Worm (Caenorhabditis elegans) whole organism, midembryonic: ENCODE data around the gene ttr-18.

Experiments
- T22C8.4 ChIP-seq: fragments of 200-800 bp; sonication (Bioruptor generic); IDR thresholded peaks from 2 replicates; pipeline ENCODE4 v1.3.6; 2022; ENCODE audit warnings: missing genetic modification characterization, missing compliant biosample characterization
- cog-1 ChIP-seq: sonication (generic microtip); optimal IDR thresholded peaks from 2 replicates; lab custom pipeline; 2016; ENCODE audit warnings: missing genetic modification characterization, missing compliant biosample characterization
- flt-1 ChIP-seq: fragments of 200-800 bp; sonication (Bioruptor generic); IDR thresholded peaks from 2 replicates; pipeline ENCODE4 v1.3.6; 2022; ENCODE audit warnings: missing genetic modification characterization, missing compliant biosample characterization
- klf-2 ChIP-seq: fragments of 200-800 bp; sonication (Bioruptor generic); conservative IDR thresholded peaks from 2 replicates; pipeline ENCODE4 v1.3.6; 2022; ENCODE audit warnings: missing genetic modification reagents, missing genetic modification characterization, missing compliant biosample characterization
- med-1 ChIP-seq: sonication (generic microtip); optimal IDR thresholded peaks from 2 replicates; lab custom pipeline; 2017; ENCODE audit warnings: missing genetic modification characterization, mild to moderate bottlenecking, missing compliant biosample characterization, antibody characterized with exemption, missing genetic modification reagents; ENCODE audit not compliant: insufficient read depth
- ref-1 ChIP-seq: fragments of 200-800 bp; sonication (Bioruptor generic); conservative IDR thresholded peaks from 2 replicates; pipeline ENCODE4 v1.3.6; 2022; ENCODE audit warnings: missing genetic modification reagents, missing genetic modification characterization, missing compliant biosample characterization
- tab-1 ChIP-seq: fragments of 200-800 bp; sonication (Bioruptor generic); IDR thresholded peaks from 2 replicates; pipeline ENCODE4 v1.3.6; 2022; ENCODE audit warnings: missing genetic modification characterization, missing compliant biosample characterization
- ztf-23 ChIP-seq: fragments of 200-800 bp; sonication (Bioruptor generic); IDR thresholded peaks from 2 replicates; pipeline ENCODE4 v1.3.6; 2022; ENCODE audit warnings: missing genetic modification reagents, missing genetic modification characterization, missing compliant biosample characterization
- ztf-29 ChIP-seq: fragments of 200-800 bp; sonication (Bioruptor generic); IDR thresholded peaks from 2 replicates; pipeline ENCODE4 v1.3.6; 2022; ENCODE audit warnings: missing genetic modification reagents, missing genetic modification characterization, missing compliant biosample characterization

The ttr-18 gene

DNA sequence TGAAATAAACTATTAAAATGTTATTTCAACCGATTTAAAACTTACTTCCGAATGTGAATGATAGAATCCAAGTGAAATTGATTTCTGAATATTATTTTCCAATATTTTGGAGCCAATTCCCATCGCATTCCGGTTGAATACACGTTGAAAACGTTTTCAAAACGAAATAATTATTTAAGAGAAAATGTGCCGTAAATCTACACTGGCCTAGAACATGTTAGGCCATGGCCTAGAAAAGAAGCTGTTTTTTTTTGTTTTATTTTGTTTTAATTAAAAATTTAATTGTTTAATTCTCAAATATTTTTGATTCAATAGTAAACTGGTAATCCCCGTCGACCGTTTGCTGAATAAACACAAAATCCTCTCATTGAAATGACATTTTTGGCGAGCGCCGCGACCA, 22.6 kb downstream of the ttr-18 start:
- no peak for TF ChIP-seq ztf-23
- TF ChIP-seq ztf-29 (GFP tag; lab: Robert Waterston, UW): no peak
- TF ChIP-seq cog-1: no peak
- no peak for TF ChIP-seq ref-1
- no peak for TF ChIP-seq flt-1
- TF ChIP-seq med-1 (GFP tag; lab: Kevin White, UChicago): no peak

DNA sequence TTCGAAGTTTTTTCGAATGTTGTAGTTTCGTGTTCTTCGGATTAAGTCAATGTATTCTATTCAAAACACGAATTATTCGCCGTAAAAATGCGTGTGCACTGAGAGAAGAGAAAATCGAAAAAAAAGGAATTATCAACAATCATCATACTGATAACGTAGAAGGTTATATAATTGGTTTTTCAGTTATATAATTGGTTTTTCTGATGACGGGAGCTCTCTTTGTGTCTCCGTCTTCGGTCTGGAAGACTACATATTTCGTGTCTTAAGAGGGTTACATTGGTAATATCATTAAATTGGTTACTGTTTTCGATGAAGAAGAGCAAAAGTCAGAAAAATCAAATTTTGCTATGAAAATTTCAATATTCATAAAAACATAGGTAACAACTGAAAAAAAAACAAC, 26.7 kb downstream of the ttr-18 start:
- TF ChIP-seq cog-1 (no peak), med-1 (GFP tag; lab: Kevin White, UChicago) (no peak), tab-1 (GFP tag; lab: Robert Waterston, UW) (no peak), klf-2 (no peak), ref-1 (no peak), flt-1 (no peak), ztf-29 (GFP tag; lab: Robert Waterston, UW) (no peak), ztf-23 (no peak), T22C8.4 (no peak)

DNA sequence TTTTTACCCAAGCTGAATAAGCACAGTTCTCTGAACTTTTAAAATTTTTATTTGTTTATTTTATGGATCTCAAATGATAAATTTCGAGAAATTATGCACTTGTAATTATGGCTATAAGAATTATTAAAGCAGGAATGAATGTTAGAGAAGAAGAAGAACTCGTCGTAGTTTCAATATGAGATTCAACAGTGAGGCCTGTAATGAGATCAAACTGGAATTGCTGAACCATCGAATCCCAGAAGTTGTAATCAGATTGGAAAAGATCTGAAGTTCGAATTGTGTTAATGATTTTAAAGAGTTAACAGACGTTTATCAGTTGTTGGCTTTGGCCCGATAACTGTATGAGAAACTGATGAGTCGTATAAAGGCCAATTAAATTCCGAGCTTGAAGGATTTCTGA, 30.8 kb downstream of the ttr-18 start:
- TF ChIP-seq tab-1 (GFP tag; lab: Robert Waterston, UW) (no peak), klf-2 (no peak), T22C8.4 (no peak), flt-1 (no peak), ztf-29 (GFP tag; lab: Robert Waterston, UW) (no peak), ztf-23 (no peak), cog-1 (no peak), ref-1 (no peak), med-1 (GFP tag; lab: Kevin White, UChicago) (no peak)

DNA sequence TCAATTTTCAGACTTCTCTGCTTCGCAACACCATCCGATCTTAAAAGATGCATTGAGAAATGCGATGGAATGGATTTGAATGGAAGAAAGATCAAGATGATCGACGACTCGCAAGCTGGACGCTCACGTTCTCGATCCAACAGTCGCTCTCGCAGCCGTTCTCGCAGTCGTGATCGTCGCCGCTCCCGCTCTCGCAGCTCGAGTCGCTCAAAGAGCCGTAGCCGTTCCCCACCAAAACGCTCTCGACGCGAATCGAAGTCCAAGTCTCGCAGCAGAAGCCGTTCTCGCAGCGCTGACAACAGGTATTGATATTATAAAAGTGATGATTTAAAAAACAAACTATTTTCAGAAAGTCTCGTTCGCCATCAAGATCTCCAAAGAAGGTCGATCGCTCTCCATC, 31.4 kb downstream of the ttr-18 start:
- no peak for TF ChIP-seq tab-1 (GFP tag; lab: Robert Waterston, UW)
- no peak for TF ChIP-seq T22C8.4
- no peak for TF ChIP-seq ztf-29 (GFP tag; lab: Robert Waterston, UW)
- TF ChIP-seq flt-1: 0 out of 2 replicates have a peak, but pooled peaks have one; percentile 44
- TF ChIP-seq cog-1: no peak
- TF ChIP-seq klf-2: no peak
- TF ChIP-seq ztf-23: no peak

DNA sequence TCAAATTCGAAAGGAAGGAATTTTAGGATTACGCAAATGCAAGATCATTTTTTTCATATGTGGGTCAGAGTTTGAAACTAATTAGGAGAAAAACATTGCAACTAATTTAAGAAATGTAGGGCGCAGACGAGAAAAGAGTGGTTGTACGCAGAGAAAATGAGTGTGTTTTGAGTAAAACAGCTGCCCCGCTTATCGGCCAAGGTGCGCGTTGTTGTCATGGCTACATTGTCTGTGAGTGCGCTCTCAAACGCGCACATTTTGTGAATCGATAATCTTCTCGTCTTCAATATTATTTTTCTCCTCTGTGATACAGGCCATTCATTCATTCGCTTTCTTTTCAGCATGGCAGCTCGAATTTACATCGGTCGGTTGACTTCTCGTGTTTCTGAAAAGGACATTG, 32.9 kb downstream of the ttr-18 start:
- TF ChIP-seq med-1 (GFP tag; lab: Kevin White, UChicago): no peak
- no peak for TF ChIP-seq klf-2
- no peak for TF ChIP-seq ztf-23
- no peak for TF ChIP-seq ref-1
- TF ChIP-seq flt-1: no peak
- TF ChIP-seq tab-1 (GFP tag; lab: Robert Waterston, UW): no peak
- TF ChIP-seq T22C8.4: no peak

DNA sequence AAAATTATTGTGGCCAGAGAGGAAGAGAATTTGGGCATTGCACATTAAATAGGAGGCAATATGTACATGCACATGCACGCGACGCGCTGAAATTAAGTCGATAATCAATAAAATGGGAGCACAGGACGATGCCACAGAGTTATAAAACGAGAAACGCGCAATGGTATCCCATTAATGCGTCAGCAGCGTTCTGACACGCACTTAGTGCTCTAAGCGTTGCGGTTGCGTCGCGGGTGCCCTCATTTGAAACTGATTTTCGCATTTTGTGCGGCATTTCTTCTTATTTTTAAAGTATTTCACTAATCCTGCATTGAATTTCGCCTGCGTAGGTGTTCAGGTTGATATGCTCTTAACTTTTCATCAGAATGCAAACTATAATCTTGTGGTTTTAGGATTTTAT, 33.5 kb downstream of the ttr-18 start, which contains the start of gene rsp-1:
Gene rsp-1, plus strand, starts transcription at position 338 of the 400 bp plus-strand sequence.
- TF ChIP-seq klf-2 (no peak), flt-1 (peak; percentile 66; the same call in 1 of the 2 replicates), T22C8.4 (peak; percentile 72; the same call in 1 of the 2 replicates), cog-1 (peak; percentile 15), ztf-23 (peak; percentile 66), med-1 (GFP tag; lab: Kevin White, UChicago) (peak; percentile 28), ztf-29 (GFP tag; lab: Robert Waterston, UW) (no peak), tab-1 (GFP tag; lab: Robert Waterston, UW) (peak; percentile 54; the same call in 1 of the 2 replicates)

DNA sequence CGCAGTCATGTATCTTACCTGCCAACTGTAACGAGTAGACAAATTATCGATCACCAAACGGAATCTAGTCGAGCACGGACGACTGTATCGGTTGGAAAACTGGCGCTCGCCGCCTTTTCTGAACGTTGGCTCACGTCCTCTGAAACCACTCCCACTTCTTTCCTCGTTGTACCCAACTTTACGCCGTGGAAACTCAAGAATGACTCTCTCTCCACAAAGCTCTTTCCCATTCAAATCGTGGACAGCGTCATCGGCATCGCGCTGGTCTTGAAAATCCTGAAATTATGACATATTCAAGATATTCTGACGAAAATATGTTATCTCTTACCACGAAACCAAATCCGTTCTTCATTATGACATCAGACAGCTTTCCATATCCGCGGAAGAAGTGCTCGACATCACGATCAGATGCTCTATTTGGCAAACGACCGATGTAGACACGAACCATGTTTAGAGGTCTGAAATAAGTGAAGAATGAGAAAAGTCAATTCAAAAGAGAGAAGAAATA, 34.0 kb downstream of the ttr-18 start, which contains the start of gene rsp-2:
Gene rsp-2, minus strand, starts transcription at position 458 of the 508 bp plus-strand sequence.
- TF ChIP-seq ref-1 (no peak), flt-1 (no peak), med-1 (GFP tag; lab: Kevin White, UChicago) (no peak), tab-1 (GFP tag; lab: Robert Waterston, UW) (no peak), T22C8.4 (no peak), cog-1 (no peak), ztf-23 (no peak), ztf-29 (GFP tag; lab: Robert Waterston, UW) (no peak), klf-2 (no peak)

DNA sequence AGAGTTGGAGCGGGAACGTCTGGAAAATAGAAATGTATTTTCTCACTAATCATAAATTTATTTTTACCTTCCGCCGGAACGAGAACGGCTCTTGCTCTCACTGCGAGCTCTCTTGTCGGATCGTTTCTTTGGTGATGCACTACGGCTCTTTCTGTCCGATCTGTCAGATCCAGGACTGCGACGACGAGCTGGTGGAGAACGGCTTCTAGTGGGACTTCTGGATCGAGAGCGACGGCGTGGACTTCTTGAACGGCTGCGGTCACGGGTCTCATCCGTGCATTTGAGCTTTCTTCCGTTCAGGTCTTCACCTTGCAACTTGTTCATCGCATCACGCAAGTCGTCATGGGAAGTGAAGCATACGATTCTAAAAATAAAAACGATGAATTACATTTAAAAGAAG, 34.8 kb downstream of the ttr-18 start:
- no peak for TF ChIP-seq ztf-23
- no peak for TF ChIP-seq klf-2
- no peak for TF ChIP-seq tab-1 (GFP tag; lab: Robert Waterston, UW)
- TF ChIP-seq cog-1: no peak
- no peak for TF ChIP-seq ztf-29 (GFP tag; lab: Robert Waterston, UW)
- TF ChIP-seq T22C8.4: no peak
- no peak for TF ChIP-seq flt-1
- TF ChIP-seq ref-1: no peak
- TF ChIP-seq med-1 (GFP tag; lab: Kevin White, UChicago): no peak

DNA sequence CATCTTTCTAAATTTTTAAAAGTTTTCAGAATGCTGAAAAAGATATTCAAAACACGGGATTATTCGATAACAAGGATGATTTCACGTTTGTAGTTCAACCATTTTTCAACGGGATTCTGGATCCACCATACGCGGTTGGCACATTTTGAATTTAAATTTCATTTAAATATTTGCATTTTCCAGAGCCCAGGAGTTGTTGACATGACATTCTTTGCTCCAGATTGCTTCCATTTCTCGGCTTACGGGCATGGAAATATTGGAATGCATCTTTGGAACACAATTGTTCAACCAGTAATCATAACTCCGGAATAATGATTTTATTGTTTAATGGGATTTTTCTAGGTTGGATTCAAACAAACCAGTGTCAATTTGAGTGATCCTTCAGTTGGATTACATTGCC, 35.7 kb downstream of the ttr-18 start:
- no peak for TF ChIP-seq tab-1 (GFP tag; lab: Robert Waterston, UW)
- TF ChIP-seq med-1 (GFP tag; lab: Kevin White, UChicago): no peak
- TF ChIP-seq ref-1: no peak
- no peak for TF ChIP-seq ztf-23
- no peak for TF ChIP-seq ztf-29 (GFP tag; lab: Robert Waterston, UW)
- no peak for TF ChIP-seq flt-1
- no peak for TF ChIP-seq cog-1
- TF ChIP-seq klf-2: no peak
- no peak for TF ChIP-seq T22C8.4

DNA sequence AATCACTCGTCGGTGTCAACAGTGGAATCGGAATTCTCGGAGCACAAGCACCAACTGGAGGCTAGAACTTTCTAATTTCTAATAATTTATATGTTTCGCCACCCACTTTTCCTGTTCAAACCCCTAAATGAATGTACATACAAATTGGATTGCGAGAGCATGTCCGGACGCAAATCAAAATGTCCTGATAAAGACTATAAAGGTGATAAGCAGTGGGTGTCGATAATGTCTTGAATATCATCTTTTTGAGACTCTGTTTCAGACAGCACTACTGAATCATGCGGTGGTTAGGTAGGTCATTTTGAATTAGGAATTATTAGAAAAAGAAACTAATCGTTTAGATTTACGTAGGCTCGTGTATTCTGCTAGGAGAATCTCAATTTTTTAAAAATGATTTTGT, 37.8 kb downstream of the ttr-18 start, which contains the start of gene W02B12.1:
Gene W02B12.1, plus strand, starts transcription at position 269 of the 400 bp plus-strand sequence.
- TF ChIP-seq ztf-23: no peak
- TF ChIP-seq cog-1: no peak
- no peak for TF ChIP-seq ref-1
- TF ChIP-seq tab-1 (GFP tag; lab: Robert Waterston, UW): no peak
- TF ChIP-seq med-1 (GFP tag; lab: Kevin White, UChicago): no peak
- TF ChIP-seq T22C8.4: no peak
- TF ChIP-seq ztf-29 (GFP tag; lab: Robert Waterston, UW): no peak
- TF ChIP-seq flt-1: no peak
- TF ChIP-seq klf-2: no peak

DNA sequence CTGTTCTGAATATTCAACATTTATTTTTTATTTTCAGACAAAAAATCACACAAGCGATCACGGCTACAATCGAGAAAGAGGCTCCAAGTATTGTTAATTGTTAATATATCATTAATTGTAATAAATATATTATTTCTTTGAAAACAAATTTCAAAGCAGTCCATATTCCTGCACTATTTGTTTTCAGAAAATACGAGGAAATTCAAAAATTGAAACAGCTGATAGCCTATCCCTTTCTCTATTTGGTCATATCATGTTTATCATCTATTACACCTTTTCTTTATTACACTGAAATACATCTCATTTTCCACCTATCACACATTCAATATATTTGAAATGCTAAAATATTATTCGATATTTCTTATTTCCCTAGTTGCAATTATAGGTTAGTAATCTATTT, 41.6 kb downstream of the ttr-18 start, which contains the start of gene W02B12.13:
Gene W02B12.13, plus strand, starts transcription at position 301 of the 400 bp plus-strand sequence.
- TF ChIP-seq klf-2 (no peak), ztf-23 (no peak), T22C8.4 (no peak)
